Worm (Caenorhabditis elegans) whole organism, L4 larva: ENCODE measurements around the gene F30B5.11.

Source experiments
- F10B5.3 ChIP-seq: sonication (generic microtip); optimal IDR thresholded peaks from 2 replicates; lab custom pipeline; 2016; ENCODE audit warnings: mild to moderate bottlenecking, missing genetic modification characterization, missing compliant biosample characterization
- F44E2.7 ChIP-seq: fragments of 200-800 bp; sonication (Bioruptor generic); IDR thresholded peaks from 2 replicates; pipeline ENCODE4 v2.1.2; 2022; ENCODE audit warnings: missing genetic modification characterization, missing compliant biosample characterization
- F49E8.2 ChIP-seq: sonication (generic microtip); optimal IDR thresholded peaks from 2 replicates; lab custom pipeline; 2016; ENCODE audit warnings: missing compliant biosample characterization, mild to moderate bottlenecking, missing genetic modification characterization, borderline replicate concordance
- T20F7.1 ChIP-seq: fragments of 200-800 bp; sonication (Bioruptor generic); optimal IDR thresholded peaks from 2 replicates; lab custom pipeline; 2018; ENCODE audit warnings: mild to moderate bottlenecking, missing genetic modification characterization, missing compliant biosample characterization
- Y48G9A.11 ChIP-seq: fragments of 200-800 bp; sonication (Bioruptor generic); IDR thresholded peaks from 2 replicates; pipeline ENCODE4 v1.3.6; 2022; ENCODE audit warnings: missing genetic modification reagents, missing genetic modification characterization, missing compliant biosample characterization
- Y5F2A.4 ChIP-seq: fragments of 200-800 bp; sonication (Bioruptor generic); optimal IDR thresholded peaks from 2 replicates; lab custom pipeline; 2018; ENCODE audit warnings: mild to moderate bottlenecking, missing genetic modification characterization, missing compliant biosample characterization
- aha-1 ChIP-seq: fragments of 150-350 bp; peaks from one replicate; lab custom pipeline; 2014; ENCODE audit warnings: missing biosample characterization, missing genetic modification characterization
- attf-4 ChIP-seq: sonication (generic microtip); optimal IDR thresholded peaks from 3 replicates; lab custom pipeline; 2017; ENCODE audit warnings: missing biosample characterization, missing genetic modification characterization
- ceh-20 ChIP-seq: fragments of 200-800 bp; sonication (Bioruptor generic); IDR thresholded peaks from 2 replicates; pipeline ENCODE4 v1.3.6; 2022; ENCODE audit warnings: missing genetic modification reagents, missing genetic modification characterization, missing compliant biosample characterization
- ceh-28 ChIP-seq: fragments of 150-350 bp; optimal IDR thresholded peaks from 2 replicates; lab custom pipeline; 2014; ENCODE audit warnings: missing biosample characterization, missing genetic modification reagents, missing genetic modification characterization
- ceh-44 ChIP-seq: fragments of 200-800 bp; sonication (Bioruptor generic); IDR thresholded peaks from 2 replicates; pipeline ENCODE4 v1.3.6; 2022; ENCODE audit warnings: missing genetic modification reagents, missing genetic modification characterization, missing compliant biosample characterization
- ceh-82 ChIP-seq: sonication (generic microtip); optimal IDR thresholded peaks from 2 replicates; lab custom pipeline; 2017; ENCODE audit warnings: missing biosample characterization, missing genetic modification characterization
- ces-1 ChIP-seq: fragments of 150-350 bp; sonication (generic microtip); optimal IDR thresholded peaks from 4 replicates; lab custom pipeline; 2014; ENCODE audit warnings: missing biosample characterization, missing genetic modification reagents, missing genetic modification characterization
- daf-19 ChIP-seq: fragments of 200-800 bp; sonication (Bioruptor generic); conservative IDR thresholded peaks from 2 replicates; pipeline ENCODE4 v1.3.6; 2022; ENCODE audit warnings: missing genetic modification characterization, missing compliant biosample characterization
- egl-43 ChIP-seq: fragments of 200-800 bp; sonication (Bioruptor generic); IDR thresholded peaks from 2 replicates; pipeline ENCODE4 v1.3.6; 2022; ENCODE audit warnings: missing genetic modification reagents, missing genetic modification characterization, missing compliant biosample characterization
- fkh-10 ChIP-seq: fragments of 150-350 bp; optimal IDR thresholded peaks from 2 replicates; lab custom pipeline; 2014; ENCODE audit warnings: missing biosample characterization, missing genetic modification reagents, missing genetic modification characterization
- hif-1 ChIP-seq, 2 experiments: sonication (generic microtip); optimal IDR thresholded peaks; 2 replicates each; lab custom pipeline; 2016 to 2017; ENCODE audit warnings: missing compliant biosample characterization in 2 of 2, missing genetic modification characterization in 2 of 2, missing genetic modification reagents in 2 of 2, missing genotype in 2 of 2, mild to moderate bottlenecking in 1 of 2
- lim-7 ChIP-seq: fragments of 200-800 bp; sonication (Bioruptor generic); IDR thresholded peaks from 2 replicates; pipeline ENCODE4 v1.3.6; 2022; ENCODE audit warnings: missing genetic modification characterization, missing compliant biosample characterization
- lin-1 ChIP-seq: fragments of 200-800 bp; sonication (Bioruptor generic); IDR thresholded peaks from 2 replicates; pipeline ENCODE4 v1.3.6; 2022; ENCODE audit warnings: missing genetic modification reagents, missing genetic modification characterization, missing compliant biosample characterization
- lin-13 ChIP-seq: fragments of 150-350 bp; optimal IDR thresholded peaks from 2 replicates; lab custom pipeline; 2014; ENCODE audit warnings: missing biosample characterization, missing genetic modification reagents, missing genetic modification characterization
- lin-15B ChIP-seq: fragments of 150-350 bp; sonication (generic microtip); optimal IDR thresholded peaks from 3 replicates; lab custom pipeline; 2014; ENCODE audit warnings: missing biosample characterization, missing genetic modification characterization
- lin-29 ChIP-seq: fragments of 200-800 bp; sonication (Bioruptor generic); IDR thresholded peaks from 2 replicates; pipeline ENCODE4 v1.3.6; 2022; ENCODE audit warnings: missing genetic modification reagents, missing genetic modification characterization, missing compliant biosample characterization
- lin-38 ChIP-seq: fragments of 200-800 bp; sonication (Bioruptor generic); IDR thresholded peaks from 2 replicates; pipeline ENCODE4 v1.3.6; 2022; ENCODE audit warnings: missing genetic modification reagents, missing genetic modification characterization, missing compliant biosample characterization
- lir-3 ChIP-seq: sonication (generic microtip); optimal IDR thresholded peaks from 2 replicates; lab custom pipeline; 2016; ENCODE audit warnings: mild to moderate bottlenecking, missing genetic modification characterization, missing compliant biosample characterization
- lsy-2 ChIP-seq, 2 experiments: fragments of 150-350 bp in 1 of 2; sonication (generic microtip) in 1 of 2; optimal IDR thresholded peaks; 2 replicates each; lab custom pipeline; 2014 to 2017; ENCODE audit warnings: missing biosample characterization in 2 of 2, missing genetic modification characterization in 2 of 2
- madf-5 ChIP-seq, 2 experiments: fragments of 200-800 bp; sonication (Bioruptor generic); IDR thresholded peaks; 2 replicates each; pipeline ENCODE4 v1.3.6; 2022; ENCODE audit warnings: missing compliant biosample characterization in 2 of 2, missing genetic modification characterization in 2 of 2
- mxl-2 ChIP-seq: fragments of 200-800 bp; sonication (Bioruptor generic); conservative IDR thresholded peaks from 2 replicates; pipeline ENCODE4 v1.3.6; 2022; ENCODE audit warnings: missing genetic modification reagents, missing genetic modification characterization, missing compliant biosample characterization
- mxl-3 ChIP-seq: fragments of 200-800 bp; sonication (Bioruptor generic); optimal IDR thresholded peaks from 2 replicates; lab custom pipeline; 2018; ENCODE audit warnings: mild to moderate bottlenecking, missing genetic modification characterization, missing compliant biosample characterization
- nhr-102 ChIP-seq: sonication (generic microtip); optimal IDR thresholded peaks from 2 replicates; lab custom pipeline; 2016; ENCODE audit warnings: mild to moderate bottlenecking, missing genetic modification characterization, moderate library complexity, missing compliant biosample characterization
- nhr-48 ChIP-seq: sonication (generic microtip); optimal IDR thresholded peaks from 2 replicates; lab custom pipeline; 2016; ENCODE audit warnings: mild to moderate bottlenecking, missing genetic modification characterization, missing compliant biosample characterization
- nhr-6 ChIP-seq: fragments of 150-350 bp; optimal IDR thresholded peaks from 2 replicates; lab custom pipeline; 2014; ENCODE audit warnings: missing biosample characterization, missing genetic modification characterization
- nhr-76 ChIP-seq: fragments of 150-350 bp; optimal IDR thresholded peaks from 2 replicates; lab custom pipeline; 2014; ENCODE audit warnings: missing biosample characterization, missing genetic modification characterization
- sdz-12 ChIP-seq: fragments of 200-800 bp; sonication (Bioruptor generic); optimal IDR thresholded peaks from 2 replicates; lab custom pipeline; 2018; ENCODE audit warnings: mild to moderate bottlenecking, missing genetic modification characterization, missing compliant biosample characterization
- set-16 ChIP-seq: fragments of 200-800 bp; sonication (Bioruptor generic); IDR thresholded peaks from 2 replicates; pipeline ENCODE4 v1.3.6; 2022; ENCODE audit warnings: missing genetic modification reagents, missing genetic modification characterization, missing compliant biosample characterization
- skn-1 ChIP-seq: fragments of 150-350 bp; optimal IDR thresholded peaks from 2 replicates; lab custom pipeline; 2014; ENCODE audit warnings: missing biosample characterization, missing genetic modification characterization
- snpc-1.2 ChIP-seq: fragments of 200-800 bp; sonication (Bioruptor generic); IDR thresholded peaks from 2 replicates; pipeline ENCODE4 v1.3.6; 2022; ENCODE audit warnings: missing genetic modification reagents, missing genetic modification characterization, missing compliant biosample characterization
- spr-3 ChIP-seq: fragments of 200-800 bp; sonication (Bioruptor generic); optimal IDR thresholded peaks from 2 replicates; lab custom pipeline; 2018; ENCODE audit warnings: mild to moderate bottlenecking, missing genetic modification characterization, missing compliant biosample characterization
- unc-39 ChIP-seq: sonication (generic microtip); optimal IDR thresholded peaks from 2 replicates; lab custom pipeline; 2017; ENCODE audit warnings: missing biosample characterization, missing genetic modification characterization
- vab-7 ChIP-seq: fragments of 200-800 bp; sonication (Bioruptor generic); IDR thresholded peaks from 2 replicates; pipeline ENCODE4 v1.3.6; 2022; ENCODE audit warnings: missing genetic modification reagents, missing genetic modification characterization, missing compliant biosample characterization

Gene F30B5.11

ce11 chrIV:4178424-4178823 lies 41.5 kb downstream of the F30B5.11 start, which contains the start of gene tsen-34:
Gene tsen-34 (plus strand): TSS chrIV:4178457.
- TF ChIP-seq Y48G9A.11 (GFP tag; lab: Robert Waterston, UW): 0 out of 2 replicates have a peak, but pooled peaks have one; percentile 19
- no peak for TF ChIP-seq F10B5.3
- TF ChIP-seq sdz-12 (GFP tag; lab: Kevin White, UChicago): no peak
- TF ChIP-seq, all 104 proteins: peak for 1

- no peak for TF ChIP-seq attf-4
- TF ChIP-seq Y48G9A.11 (GFP tag; lab: Robert Waterston, UW): peak; percentile 89
- no peak for TF ChIP-seq lin-15B
Measured at ce11 chrIV:4177560-4177959, 42.3 kb downstream of the F30B5.11 start.

- TF ChIP-seq F49E8.2 (tag; lab: Kevin White, UChicago) (peak; percentile 71), skn-1 (tag; lab: Kevin White, UChicago) (no peak), Y48G9A.11 (GFP tag; lab: Robert Waterston, UW) (peak; percentile 97), lin-38 (peak; percentile 25; the same call in 1 of the 2 replicates), lin-29 (no peak), T20F7.1 (GFP tag; lab: Kevin White, UChicago) (peak; percentile 19)
Measured at ce11 chrIV:4176659-4177058, 43.2 kb downstream of the F30B5.11 start.

ce11 chrIV:4176088-4176487 lies 43.8 kb downstream of the F30B5.11 start, which contains the start of gene dnj-15:
Gene dnj-15 (plus strand): TSS chrIV:4176388.
- TF ChIP-seq egl-43 (GFP tag; lab: Robert Waterston, UW) (no peak), Y5F2A.4 (GFP tag; lab: Kevin White, UChicago) (no peak), ceh-20 (no peak), F44E2.7 (no peak), vab-7 (GFP tag; lab: Robert Waterston, UW) (no peak), lsy-2 (tag; optimal IDR thresholded peaks at IDR 0.05; lab: Kevin White, UChicago) (no peak)

ce11 chrIV:4173789-4174188 lies 46.1 kb downstream of the F30B5.11 start, which contains the start of gene rnp-3:
Gene rnp-3 (plus strand): TSS chrIV:4174089.
- TF ChIP-seq nhr-48: no peak
- TF ChIP-seq lim-7: no peak
- TF ChIP-seq lin-29: no peak
- no peak for TF ChIP-seq snpc-1.2 (GFP tag; lab: Robert Waterston, UW)
- no peak for TF ChIP-seq lin-13 (GFP tag; lab: Kevin White, UChicago)
- TF ChIP-seq sdz-12 (GFP tag; lab: Kevin White, UChicago): no peak
- no peak for TF ChIP-seq ceh-82 (tag; lab: Kevin White, UChicago)
- no peak for TF ChIP-seq mxl-3 (GFP tag; lab: Kevin White, UChicago)
- TF ChIP-seq mxl-2 (GFP tag; lab: Robert Waterston, UW): no peak
- no peak for TF ChIP-seq lir-3
- TF ChIP-seq, all 104 proteins: peak for 0

ce11 chrIV:4172242-4172641 lies 47.6 kb downstream of the F30B5.11 start:
- TF ChIP-seq madf-5 (GFP tag; IDR thresholded peaks at IDR 0.05; lab: Robert Waterston, UW) (no peak), spr-3 (no peak), hif-1 (tag; optimal IDR thresholded peaks at IDR 0.05; lab: Kevin White, UChicago) (no peak), lim-7 (0 out of 2 replicates have a peak, but pooled peaks have one; percentile 28), aha-1 (tag; lab: Kevin White, UChicago) (no peak), ces-1 (GFP tag; lab: Kevin White, UChicago) (no peak), ceh-28 (peak; percentile 52), fkh-10 (GFP tag; lab: Kevin White, UChicago) (no peak), unc-39 (tag; lab: Kevin White, UChicago) (no peak), daf-19 (GFP tag; lab: Robert Waterston, UW) (no peak), ceh-44 (no peak), nhr-102 (tag; lab: Kevin White, UChicago) (no peak), set-16 (GFP tag; lab: Robert Waterston, UW) (no peak), nhr-76 (tag; lab: Kevin White, UChicago) (no peak), lin-1 (no peak), nhr-6 (no peak)
